Worm (Caenorhabditis elegans) whole organism, midembryonic: Measurements from ENCODE around the gene F58B6.1.
A peak's percentile ranks its signal among the peaks of the same experiment; 100 is the strongest.

Experiments
- T22C8.4 ChIP-seq: fragments of 200-800 bp; sonication (Bioruptor generic); IDR thresholded peaks from 2 replicates; pipeline ENCODE4 v1.3.6; 2022; ENCODE audit warnings: missing genetic modification characterization, missing compliant biosample characterization
- flt-1 ChIP-seq: fragments of 200-800 bp; sonication (Bioruptor generic); IDR thresholded peaks from 2 replicates; pipeline ENCODE4 v1.3.6; 2022; ENCODE audit warnings: missing genetic modification characterization, missing compliant biosample characterization
- klf-2 ChIP-seq: fragments of 200-800 bp; sonication (Bioruptor generic); conservative IDR thresholded peaks from 2 replicates; pipeline ENCODE4 v1.3.6; 2022; ENCODE audit warnings: missing genetic modification reagents, missing genetic modification characterization, missing compliant biosample characterization
- med-1 ChIP-seq: sonication (generic microtip); optimal IDR thresholded peaks from 2 replicates; lab custom pipeline; 2017; ENCODE audit warnings: missing genetic modification characterization, mild to moderate bottlenecking, missing compliant biosample characterization, antibody characterized with exemption, missing genetic modification reagents; ENCODE audit not compliant: insufficient read depth
- ref-1 ChIP-seq: fragments of 200-800 bp; sonication (Bioruptor generic); conservative IDR thresholded peaks from 2 replicates; pipeline ENCODE4 v1.3.6; 2022; ENCODE audit warnings: missing genetic modification reagents, missing genetic modification characterization, missing compliant biosample characterization
- ztf-23 ChIP-seq: fragments of 200-800 bp; sonication (Bioruptor generic); IDR thresholded peaks from 2 replicates; pipeline ENCODE4 v1.3.6; 2022; ENCODE audit warnings: missing genetic modification reagents, missing genetic modification characterization, missing compliant biosample characterization

- TF ChIP-seq flt-1 (GFP tag; lab: Robert Waterston, UW) (no peak), ztf-23 (GFP tag; lab: Robert Waterston, UW) (no peak), ref-1 (GFP tag; lab: Robert Waterston, UW) (no peak), klf-2 (GFP tag; lab: Robert Waterston, UW) (no peak), med-1 (GFP tag; lab: Kevin White, UChicago) (no peak), T22C8.4 (GFP tag; lab: Robert Waterston, UW) (peak; percentile 69)
Observed at ce11 chrIII:1084971-1085370, 30.8 kb downstream of the F58B6.1 start.
